Fruit fly (Drosophila melanogaster) Kc167 (cell line): ENCODE results near the gene Snapin.

Experiments used
- Myc ChIP-seq: fragments of >200 bp; optimal IDR thresholded peaks from 2 replicates; lab custom pipeline; 2017; ENCODE audit warnings: missing external identifiers
- psq ChIP-seq: fragments of >200 bp; optimal IDR thresholded peaks from 2 replicates; lab custom pipeline; 2017; ENCODE audit warnings: missing external identifiers

dm6 chr2L:2767627-2768026 lies 8.2 kb upstream of the Snapin start, which contains the start of the genes Taf10b and Taf10:
- TF ChIP-seq Myc (lab: Kevin White, UChicago) (no peak), psq (lab: Kevin White, UChicago) (no peak)
